Fruit fly (Drosophila melanogaster) whole organism, embryonic: ENCODE measurements around the gene Sptr.

Source experiments
- Awh ChIP-seq: fragments of 200-800 bp; sonication (Bioruptor generic); IDR thresholded peaks from 2 replicates; pipeline ENCODE4, ENCODE4 v1.3.6; 2022; ENCODE audit warnings: missing biosample characterization, missing genetic modification characterization
- Blimp-1 ChIP-seq: fragments of 200-800 bp; sonication (Bioruptor generic); optimal IDR thresholded peaks from 3 replicates; lab custom pipeline; 2018; ENCODE audit warnings: missing biosample characterization, missing genetic modification characterization, mild to moderate bottlenecking, moderate library complexity, missing genetic modification reagents
- CG11696 ChIP-seq: fragments of 200-800 bp; sonication (Bioruptor generic); IDR thresholded peaks from 2 replicates; pipeline ENCODE4 v1.3.6; 2022; ENCODE audit warnings: missing biosample characterization, missing genetic modification characterization
- CG11723 ChIP-seq: fragments of 200-800 bp; sonication (Bioruptor generic); optimal IDR thresholded peaks from 2 replicates; lab custom pipeline; 2017; ENCODE audit warnings: missing biosample characterization, mild to moderate bottlenecking, missing genetic modification characterization
- CG12071 ChIP-seq: fragments of 200-800 bp; sonication (Bioruptor generic); optimal IDR thresholded peaks from 3 replicates; lab custom pipeline; 2018; ENCODE audit warnings: missing biosample characterization, mild to moderate bottlenecking, missing genetic modification characterization
- CG30403 ChIP-seq: fragments of 200-800 bp; sonication (Bioruptor generic); optimal IDR thresholded peaks from 3 replicates; lab custom pipeline; 2016; ENCODE audit warnings: missing biosample characterization, missing genetic modification characterization
- CG30431 ChIP-seq: fragments of 200-800 bp; sonication (Bioruptor generic); optimal IDR thresholded peaks from 2 replicates; lab custom pipeline; 2017; ENCODE audit warnings: missing biosample characterization, missing genetic modification characterization
- CG31441 ChIP-seq: fragments of 200-800 bp; sonication (Bioruptor generic); IDR thresholded peaks from 2 replicates; pipeline ENCODE4 v1.3.6; 2022; ENCODE audit warnings: missing biosample characterization, missing genetic modification characterization
- CG7786 ChIP-seq: fragments of 200-800 bp; sonication (Bioruptor generic); optimal IDR thresholded peaks from 2 replicates; lab custom pipeline; 2016; ENCODE audit warnings: missing biosample characterization, missing genetic modification characterization
- CG8765 ChIP-seq: fragments of 200-800 bp; sonication (Bioruptor generic); IDR thresholded peaks from 2 replicates; pipeline ENCODE4 v1.3.6; 2022; ENCODE audit warnings: missing biosample characterization, missing genetic modification characterization
- CG9932 ChIP-seq: fragments of 200-800 bp; sonication (Bioruptor generic); IDR thresholded peaks from 2 replicates; pipeline ENCODE4 v1.3.6; 2022; ENCODE audit warnings: missing biosample characterization, missing genetic modification characterization
- CoRest ChIP-seq: fragments of 200-800 bp; sonication (Bioruptor generic); optimal IDR thresholded peaks from 3 replicates; lab custom pipeline; 2018; ENCODE audit warnings: missing biosample characterization, mild to moderate bottlenecking, missing genetic modification characterization, moderate library complexity
- Doc3 ChIP-seq: fragments of 200-800 bp; sonication (Bioruptor generic); IDR thresholded peaks from 3 replicates; pipeline ENCODE4 v1.3.6; 2022; ENCODE audit warnings: missing biosample characterization, missing genetic modification characterization; ENCODE audit not compliant: partially characterized antibody
- ERR ChIP-seq: fragments of 200-800 bp; sonication (Bioruptor generic); optimal IDR thresholded peaks from 2 replicates; lab custom pipeline; 2016; ENCODE audit warnings: missing biosample characterization, missing genetic modification characterization
- Eip74EF ChIP-seq, 2 experiments: fragments of 200-800 bp in 1 of 2; fragments of >200 bp in 1 of 2; sonication (Bioruptor generic) in 1 of 2; optimal IDR thresholded peaks; 2 replicates each; lab custom pipeline; 2017 to 2019; ENCODE audit warnings: missing biosample characterization in 2 of 2, missing genetic modification characterization in 2 of 2, mild to moderate bottlenecking in 1 of 2, moderate library complexity in 1 of 2
- H15 ChIP-seq: fragments of 200-800 bp; sonication (Bioruptor generic); IDR thresholded peaks from 3 replicates; pipeline ENCODE4 v1.3.6; 2022; ENCODE audit warnings: missing biosample characterization, missing genetic modification characterization
- HLH4C ChIP-seq: fragments of 200-800 bp; sonication (Bioruptor generic); IDR thresholded peaks from 3 replicates; pipeline ENCODE4 v1.3.6; 2022; ENCODE audit warnings: missing biosample characterization, missing genetic modification characterization; ENCODE audit not compliant: partially characterized antibody
- Mrtf ChIP-seq: fragments of 200-800 bp; sonication (Bioruptor generic); IDR thresholded peaks from 3 replicates; pipeline ENCODE4 v1.3.6; 2022; ENCODE audit warnings: missing biosample characterization, missing genetic modification characterization
- Vsx1 ChIP-seq: fragments of 200-800 bp; sonication (Bioruptor generic); optimal IDR thresholded peaks from 2 replicates; lab custom pipeline; 2017; ENCODE audit warnings: missing biosample characterization, mild to moderate bottlenecking, missing genetic modification characterization, missing genetic modification reagents
- Xrp1 ChIP-seq: fragments of 200-800 bp; sonication (Bioruptor generic); IDR thresholded peaks from 2 replicates; pipeline ENCODE4 v1.3.6; 2022; ENCODE audit warnings: missing biosample characterization, missing genetic modification characterization
- ab ChIP-seq: fragments of 200-800 bp; sonication (Bioruptor generic); optimal IDR thresholded peaks from 2 replicates; lab custom pipeline; 2016; ENCODE audit warnings: missing biosample characterization, missing genetic modification characterization
- al ChIP-seq: fragments of 200-800 bp; sonication (Bioruptor generic); IDR thresholded peaks from 2 replicates; pipeline ENCODE4 v1.3.6; 2022; ENCODE audit warnings: missing biosample characterization, missing genetic modification characterization
- ase ChIP-seq: fragments of 200-800 bp; sonication (Bioruptor generic); IDR thresholded peaks from 3 replicates; pipeline ENCODE4 v1.3.6; 2022; ENCODE audit warnings: missing biosample characterization, missing genetic modification characterization
- cas ChIP-seq: fragments of 200-800 bp; sonication (Bioruptor generic); IDR thresholded peaks from 2 replicates; pipeline ENCODE4 v1.3.6; 2022; ENCODE audit warnings: missing biosample characterization, missing genetic modification characterization
- chm ChIP-seq: fragments of 200-800 bp; sonication (Bioruptor generic); IDR thresholded peaks from 2 replicates; pipeline ENCODE4 v1.3.6; 2022; ENCODE audit warnings: missing biosample characterization, missing genetic modification characterization
- corto ChIP-seq: fragments of 200-800 bp; sonication (Bioruptor generic); optimal IDR thresholded peaks from 2 replicates; lab custom pipeline; 2016; ENCODE audit warnings: missing biosample characterization, mild to moderate bottlenecking, missing genetic modification characterization, moderate library complexity
- cwo ChIP-seq: fragments of 200-800 bp; sonication (Bioruptor generic); optimal IDR thresholded peaks from 3 replicates; lab custom pipeline; 2017; ENCODE audit warnings: missing biosample characterization, missing genetic modification characterization, mild to moderate bottlenecking, moderate library complexity, missing genetic modification reagents
- dm ChIP-seq: fragments of 200-800 bp; sonication (Bioruptor generic); optimal IDR thresholded peaks from 3 replicates; lab custom pipeline; 2016; ENCODE audit warnings: missing biosample characterization, missing genetic modification characterization
- ewg ChIP-seq: fragments of 200-800 bp; sonication (Bioruptor generic); optimal IDR thresholded peaks from 3 replicates; lab custom pipeline; 2017; ENCODE audit warnings: mild to moderate bottlenecking, missing biosample characterization, missing genetic modification reagents, missing genetic modification characterization
- fd102C ChIP-seq: fragments of 200-800 bp; sonication (Bioruptor generic); optimal IDR thresholded peaks from 2 replicates; lab custom pipeline; 2018; ENCODE audit warnings: missing biosample characterization, mild to moderate bottlenecking, missing genetic modification characterization, moderate library complexity
- her ChIP-seq: fragments of 200-800 bp; sonication (Bioruptor generic); optimal IDR thresholded peaks from 2 replicates; lab custom pipeline; 2016; ENCODE audit warnings: missing biosample characterization, missing genetic modification characterization
- lilli ChIP-seq: fragments of 200-800 bp; sonication (Bioruptor generic); optimal IDR thresholded peaks from 3 replicates; lab custom pipeline; 2016; ENCODE audit warnings: missing biosample characterization, missing genetic modification characterization
- mirr ChIP-seq: fragments of 200-800 bp; sonication (Bioruptor generic); optimal IDR thresholded peaks from 3 replicates; lab custom pipeline; 2018; ENCODE audit warnings: missing biosample characterization, mild to moderate bottlenecking, missing genetic modification characterization
- row ChIP-seq: fragments of 200-800 bp; sonication (Bioruptor generic); IDR thresholded peaks from 3 replicates; pipeline ENCODE4 v1.3.6; 2022; ENCODE audit warnings: missing biosample characterization, missing genetic modification characterization
- sens ChIP-seq: fragments of 200-800 bp; sonication (Bioruptor generic); peaks from one replicate; lab custom pipeline; 2016; ENCODE audit warnings: missing biosample characterization, missing genetic modification characterization
- slou ChIP-seq: fragments of 200-800 bp; sonication (Bioruptor generic); optimal IDR thresholded peaks from 3 replicates; lab custom pipeline; 2016; ENCODE audit warnings: missing biosample characterization, missing genetic modification characterization
- sob ChIP-seq: fragments of 200-800 bp; sonication (Bioruptor generic); IDR thresholded peaks from 2 replicates; pipeline ENCODE4 v1.3.6; 2022; ENCODE audit warnings: missing biosample characterization, missing genetic modification characterization
- tio ChIP-seq: fragments of 200-800 bp; sonication (Bioruptor generic); optimal IDR thresholded peaks from 2 replicates; lab custom pipeline; 2017; ENCODE audit warnings: missing biosample characterization, missing genetic modification characterization, inconsistent platforms
- ttk ChIP-seq: fragments of 200-800 bp; sonication (Bioruptor generic); IDR thresholded peaks from 2 replicates; pipeline ENCODE4 v2.1.2; 2022; ENCODE audit warnings: missing biosample characterization, missing genetic modification characterization
- unc-4 ChIP-seq: fragments of 200-800 bp; sonication (Bioruptor generic); IDR thresholded peaks from 2 replicates; pipeline ENCODE4 v1.3.6; 2022; ENCODE audit warnings: missing biosample characterization, missing genetic modification characterization; ENCODE audit not compliant: partially characterized antibody
- zf30C ChIP-seq: fragments of 200-800 bp; sonication (Bioruptor generic); optimal IDR thresholded peaks from 3 replicates; lab custom pipeline; 2018; ENCODE audit warnings: missing biosample characterization, mild to moderate bottlenecking, missing genetic modification characterization

The Sptr gene

dm6 chrX:8460686-8461085, 3.6 kb downstream of the Sptr start, which contains the start of gene CG15347 (continued):
- TF ChIP-seq CG7786 (GFP tag; lab: Kevin White, UChicago) (no peak), chm (peak; percentile 36; the same call in 1 of the 2 replicates)

dm6 chrX:8460232-8460631, 4.0 kb downstream of the Sptr start:
- TF ChIP-seq zf30C (peak; percentile 17), fd102C (GFP tag; lab: Kevin White, UChicago) (no peak), CG30403 (no peak), tio (GFP tag; lab: Kevin White, UChicago) (peak; percentile 4), al (GFP tag; lab: Robert Waterston, UW) (no peak), Xrp1 (0 out of 2 replicates have a peak, but pooled peaks have one; percentile 22), CG31441 (no peak), HLH4C (GFP tag; lab: Robert Waterston, UW) (no peak), corto (GFP tag; lab: Kevin White, UChicago) (no peak), H15 (no peak), lilli (GFP tag; lab: Kevin White, UChicago) (no peak), cwo (GFP tag; lab: Kevin White, UChicago) (no peak), ERR (no peak), row (GFP tag; lab: Robert Waterston, UW) (0 out of 3 replicates have a peak, but pooled peaks have one; percentile 17), cas (GFP tag; lab: Robert Waterston, UW) (no peak), slou (no peak), CG8765 (no peak), Vsx1 (GFP tag; lab: Kevin White, UChicago) (no peak), CoRest (tag; lab: Kevin White, UChicago) (no peak), Mrtf (GFP tag; lab: Robert Waterston, UW) (0 out of 3 replicates have a peak, but pooled peaks have one; percentile 34), Awh (GFP tag; lab: Robert Waterston, UW) (no peak), CG30431 (no peak), ab (no peak), ttk (GFP tag; lab: Robert Waterston, UW) (no peak), CG11723 (GFP tag; lab: Kevin White, UChicago) (no peak), sob (GFP tag; lab: Robert Waterston, UW) (no peak), Blimp-1 (no peak), Eip74EF (GFP tag; optimal IDR thresholded peaks at IDR 0.05; lab: Kevin White, UChicago) (no peak), her (GFP tag; lab: Kevin White, UChicago) (no peak), CG9932 (GFP tag; lab: Robert Waterston, UW) (no peak), CG11696 (GFP tag; lab: Robert Waterston, UW) (peak; percentile 64), Doc3 (no peak), ase (no peak), mirr (GFP tag; lab: Kevin White, UChicago) (no peak), sens (GFP tag; lab: Kevin White, UChicago) (peak; percentile 21), unc-4 (no peak), dm (GFP tag; lab: Kevin White, UChicago) (no peak), ewg (GFP tag; lab: Kevin White, UChicago) (no peak), CG12071 (GFP tag; lab: Kevin White, UChicago) (no peak)
- TF ChIP-seq, all 482 proteins: peak for 7
